Fruit fly (Drosophila melanogaster) whole organism, embryonic: ENCODE data around the gene Pex2.

Experiments
- Blimp-1 ChIP-seq: fragments of 200-800 bp; sonication (Bioruptor generic); optimal IDR thresholded peaks from 3 replicates; lab custom pipeline; 2018; ENCODE audit warnings: missing biosample characterization, missing genetic modification characterization, mild to moderate bottlenecking, moderate library complexity, missing genetic modification reagents
- Bteb2 ChIP-seq: fragments of 200-800 bp; sonication (Bioruptor generic); optimal IDR thresholded peaks from 2 replicates; lab custom pipeline; 2016; ENCODE audit warnings: missing biosample characterization, missing genetic modification characterization
- CG10431 ChIP-seq: fragments of 200-800 bp; sonication (Bioruptor generic); optimal IDR thresholded peaks from 3 replicates; lab custom pipeline; 2018; ENCODE audit warnings: missing biosample characterization, mild to moderate bottlenecking, missing genetic modification characterization
- CG11085 ChIP-seq: fragments of 200-800 bp; sonication (Bioruptor generic); IDR thresholded peaks from 2 replicates; pipeline ENCODE4 v1.3.6; 2022; ENCODE audit warnings: missing biosample characterization, missing genetic modification characterization
- CG11093 ChIP-seq: fragments of 200-800 bp; sonication (Bioruptor generic); IDR thresholded peaks from 3 replicates; pipeline ENCODE4 v1.3.6; 2022; ENCODE audit warnings: missing biosample characterization, missing genetic modification characterization
- CG13123 ChIP-seq: fragments of 200-800 bp; sonication (Bioruptor generic); optimal IDR thresholded peaks from 2 replicates; lab custom pipeline; 2016; ENCODE audit warnings: missing biosample characterization, missing genetic modification characterization
- CG16815 ChIP-seq: fragments of 200-800 bp; sonication (Bioruptor generic); optimal IDR thresholded peaks from 3 replicates; lab custom pipeline; 2017; ENCODE audit warnings: missing biosample characterization, mild to moderate bottlenecking, missing genetic modification characterization
- CG17385 ChIP-seq: fragments of 200-800 bp; sonication (Bioruptor generic); optimal IDR thresholded peaks from 3 replicates; lab custom pipeline; 2018; ENCODE audit warnings: missing biosample characterization, mild to moderate bottlenecking, missing genetic modification characterization
- CG18764 ChIP-seq: fragments of 200-800 bp; sonication (Bioruptor generic); optimal IDR thresholded peaks from 3 replicates; lab custom pipeline; 2016; ENCODE audit warnings: missing biosample characterization, missing genetic modification characterization
- CG2199 ChIP-seq: fragments of 200-800 bp; sonication (Bioruptor generic); IDR thresholded peaks from 3 replicates; pipeline ENCODE4 v1.3.6; 2022; ENCODE audit warnings: missing biosample characterization, missing genetic modification characterization
- CG2678 ChIP-seq: fragments of 200-800 bp; sonication (Bioruptor generic); optimal IDR thresholded peaks from 3 replicates; lab custom pipeline; 2019; ENCODE audit warnings: missing biosample characterization, mild to moderate bottlenecking, missing genetic modification characterization, moderate library complexity
- CG2712 ChIP-seq: fragments of 200-800 bp; optimal IDR thresholded peaks from 3 replicates; lab custom pipeline; 2019; ENCODE audit warnings: missing biosample characterization, mild to moderate bottlenecking, missing genetic modification characterization, moderate library complexity
- CG2875 ChIP-seq: fragments of 200-800 bp; sonication (Bioruptor generic); optimal IDR thresholded peaks from 2 replicates; lab custom pipeline; 2017; ENCODE audit warnings: missing biosample characterization, mild to moderate bottlenecking, missing genetic modification characterization, missing genetic modification reagents
- CG31365 ChIP-seq: fragments of 200-800 bp; sonication (Bioruptor generic); optimal IDR thresholded peaks from 2 replicates; lab custom pipeline; 2018; ENCODE audit warnings: missing biosample characterization, mild to moderate bottlenecking, missing genetic modification characterization
- CG4328 ChIP-seq: fragments of 200-800 bp; sonication (Bioruptor generic); optimal IDR thresholded peaks from 3 replicates; lab custom pipeline; 2017; ENCODE audit warnings: missing biosample characterization, missing genetic modification reagents, missing genetic modification characterization
- CG6272 ChIP-seq: fragments of 200-800 bp; sonication (Bioruptor generic); IDR thresholded peaks from 2 replicates; pipeline ENCODE4 v1.3.6; 2022; ENCODE audit warnings: missing biosample characterization, missing genetic modification characterization
- CG8089 ChIP-seq: fragments of 200-800 bp; sonication (Bioruptor generic); optimal IDR thresholded peaks from 3 replicates; lab custom pipeline; 2016; ENCODE audit warnings: missing biosample characterization, missing genetic modification characterization
- CG8359 ChIP-seq: fragments of 200-800 bp; sonication (Bioruptor generic); optimal IDR thresholded peaks from 2 replicates; lab custom pipeline; 2017; ENCODE audit warnings: missing biosample characterization, mild to moderate bottlenecking, missing genetic modification characterization, borderline replicate concordance
- CG8924 ChIP-seq: fragments of 200-800 bp; optimal IDR thresholded peaks from 3 replicates; lab custom pipeline; 2019; ENCODE audit warnings: missing biosample characterization, mild to moderate bottlenecking, missing genetic modification characterization, moderate library complexity
- CG9797 ChIP-seq: fragments of 200-800 bp; sonication (Bioruptor generic); optimal IDR thresholded peaks from 3 replicates; lab custom pipeline; 2018; ENCODE audit warnings: missing biosample characterization, mild to moderate bottlenecking, missing genetic modification characterization
- Chrac-16 ChIP-seq: fragments of 200-800 bp; sonication (Bioruptor generic); optimal IDR thresholded peaks from 3 replicates; lab custom pipeline; 2016; ENCODE audit warnings: missing biosample characterization, missing genetic modification characterization
- CrebB ChIP-seq: fragments of 200-800 bp; sonication (Bioruptor generic); optimal IDR thresholded peaks from 3 replicates; lab custom pipeline; 2018; ENCODE audit warnings: missing biosample characterization, mild to moderate bottlenecking, missing genetic modification characterization
- Dad ChIP-seq: fragments of 200-800 bp; sonication (Bioruptor generic); optimal IDR thresholded peaks from 3 replicates; lab custom pipeline; 2016; ENCODE audit warnings: missing biosample characterization, missing genetic modification characterization
- Dbx ChIP-seq: fragments of 200-800 bp; sonication (Bioruptor generic); IDR thresholded peaks from 3 replicates; pipeline ENCODE4 v1.3.6; 2022; ENCODE audit warnings: missing biosample characterization, missing genetic modification characterization
- Dip2 ChIP-seq: fragments of 200-800 bp; sonication (Bioruptor generic); IDR thresholded peaks from 2 replicates; pipeline ENCODE4 v1.3.6; 2022; ENCODE audit warnings: missing biosample characterization, missing genetic modification characterization
- Drgx ChIP-seq: fragments of 200-800 bp; sonication (Bioruptor generic); IDR thresholded peaks from 2 replicates; pipeline ENCODE4 v1.3.6; 2022; ENCODE audit warnings: missing biosample characterization, missing genetic modification characterization
- E2f1 ChIP-seq: fragments of 200-800 bp; sonication (Bioruptor generic); IDR thresholded peaks from 2 replicates; pipeline ENCODE4 v1.3.6; 2022; ENCODE audit warnings: missing biosample characterization, missing genetic modification characterization
- Gug ChIP-seq: fragments of 200-800 bp; sonication (Bioruptor generic); IDR thresholded peaks from 4 replicates; pipeline ENCODE4 v1.3.6; 2022; ENCODE audit warnings: missing biosample characterization, missing genetic modification characterization
- H15 ChIP-seq: fragments of 200-800 bp; sonication (Bioruptor generic); IDR thresholded peaks from 3 replicates; pipeline ENCODE4 v1.3.6; 2022; ENCODE audit warnings: missing biosample characterization, missing genetic modification characterization
- Hr78 ChIP-seq, 2 experiments: fragments of 200-800 bp in 1 of 2; fragments of >200 bp in 1 of 2; sonication (Bioruptor generic) in 1 of 2; optimal IDR thresholded peaks; 2 replicates each; lab custom pipeline; 2017 to 2019; ENCODE audit warnings: missing biosample characterization in 2 of 2, missing genetic modification characterization in 2 of 2, mild to moderate bottlenecking in 1 of 2, moderate library complexity in 1 of 2
- Mad ChIP-seq: fragments of 200-800 bp; sonication (Bioruptor generic); optimal IDR thresholded peaks from 2 replicates; lab custom pipeline; 2016; ENCODE audit warnings: missing biosample characterization, missing genetic modification characterization
- Mrtf ChIP-seq: fragments of 200-800 bp; sonication (Bioruptor generic); IDR thresholded peaks from 3 replicates; pipeline ENCODE4 v1.3.6; 2022; ENCODE audit warnings: missing biosample characterization, missing genetic modification characterization
- Ptx1 ChIP-seq: fragments of 200-800 bp; sonication (Bioruptor generic); IDR thresholded peaks from 2 replicates; pipeline ENCODE4 v1.3.6; 2022; ENCODE audit warnings: missing biosample characterization, missing genetic modification characterization
- Rfx ChIP-seq: fragments of 200-800 bp; sonication (Bioruptor generic); IDR thresholded peaks from 2 replicates; pipeline ENCODE4 v1.3.6; 2022; ENCODE audit warnings: missing biosample characterization, missing genetic modification characterization
- Sin3A ChIP-seq: fragments of >200 bp; optimal IDR thresholded peaks from 2 replicates; lab custom pipeline; 2018
- Usf ChIP-seq: fragments of 200-800 bp; sonication (Bioruptor generic); optimal IDR thresholded peaks from 2 replicates; lab custom pipeline; 2017; ENCODE audit warnings: missing genotype, missing biosample characterization, missing genetic modification characterization
- Vsx1 ChIP-seq: fragments of 200-800 bp; sonication (Bioruptor generic); optimal IDR thresholded peaks from 2 replicates; lab custom pipeline; 2017; ENCODE audit warnings: missing biosample characterization, mild to moderate bottlenecking, missing genetic modification characterization, missing genetic modification reagents
- ash1 ChIP-seq: fragments of 200-800 bp; sonication (Bioruptor generic); optimal IDR thresholded peaks from 2 replicates; lab custom pipeline; 2018; ENCODE audit warnings: missing biosample characterization, mild to moderate bottlenecking, missing genetic modification characterization
- corto ChIP-seq: fragments of 200-800 bp; sonication (Bioruptor generic); optimal IDR thresholded peaks from 2 replicates; lab custom pipeline; 2016; ENCODE audit warnings: missing biosample characterization, mild to moderate bottlenecking, missing genetic modification characterization, moderate library complexity
- da ChIP-seq: fragments of 200-800 bp; sonication (Bioruptor generic); optimal IDR thresholded peaks from 2 replicates; lab custom pipeline; 2016; ENCODE audit warnings: missing biosample characterization, missing genetic modification characterization
- emc ChIP-seq: fragments of 200-800 bp; sonication (Bioruptor generic); optimal IDR thresholded peaks from 2 replicates; lab custom pipeline; 2016; ENCODE audit warnings: missing biosample characterization, missing genetic modification characterization
- eve ChIP-seq, 2 experiments: fragments of >200 bp; optimal IDR thresholded peaks; 2 replicates each; lab custom pipeline; 2017; ENCODE audit warnings: missing biosample characterization in 2 of 2, missing genetic modification characterization in 2 of 2
- jigr1 ChIP-seq: fragments of 200-800 bp; sonication (Bioruptor generic); IDR thresholded peaks from 3 replicates; pipeline ENCODE4 v1.3.6; 2022; ENCODE audit warnings: missing biosample characterization, missing genetic modification characterization
- mam ChIP-seq: fragments of 200-800 bp; sonication (Bioruptor generic); optimal IDR thresholded peaks from 3 replicates; lab custom pipeline; 2016; ENCODE audit warnings: missing biosample characterization, missing genetic modification characterization
- pan ChIP-seq, 4 experiments: fragments of >200 bp in 3 of 4; fragments of 200-800 bp in 1 of 4; sonication (Bioruptor generic) in 1 of 4; optimal IDR thresholded peaks in 3 of 4; IDR thresholded peaks in 1 of 4; 2 replicates each; pipeline versions ENCODE4 v1.3.6 to Lab custom; 2017 to 2022; ENCODE audit warnings: missing biosample characterization in 2 of 4, missing genetic modification characterization in 2 of 4, mixed read lengths in 1 of 4
- pum ChIP-seq: fragments of 200-800 bp; sonication (Bioruptor generic); optimal IDR thresholded peaks from 2 replicates; lab custom pipeline; 2016; ENCODE audit warnings: missing biosample characterization, missing genetic modification characterization
- slbo ChIP-seq: fragments of 200-800 bp; sonication (Bioruptor generic); IDR thresholded peaks from 2 replicates; pipeline ENCODE4 v1.3.6; 2022; ENCODE audit warnings: missing biosample characterization, missing genetic modification characterization
- stc ChIP-seq: fragments of 200-800 bp; sonication (Bioruptor generic); IDR thresholded peaks from 2 replicates; pipeline ENCODE4 v1.3.6; 2022; ENCODE audit warnings: missing biosample characterization, missing genetic modification characterization
- z ChIP-seq: fragments of 200-800 bp; sonication (Bioruptor generic); IDR thresholded peaks from 3 replicates; pipeline ENCODE4 v1.3.6; 2022; ENCODE audit warnings: missing biosample characterization, missing genetic modification characterization

The Pex2 gene

DNA sequence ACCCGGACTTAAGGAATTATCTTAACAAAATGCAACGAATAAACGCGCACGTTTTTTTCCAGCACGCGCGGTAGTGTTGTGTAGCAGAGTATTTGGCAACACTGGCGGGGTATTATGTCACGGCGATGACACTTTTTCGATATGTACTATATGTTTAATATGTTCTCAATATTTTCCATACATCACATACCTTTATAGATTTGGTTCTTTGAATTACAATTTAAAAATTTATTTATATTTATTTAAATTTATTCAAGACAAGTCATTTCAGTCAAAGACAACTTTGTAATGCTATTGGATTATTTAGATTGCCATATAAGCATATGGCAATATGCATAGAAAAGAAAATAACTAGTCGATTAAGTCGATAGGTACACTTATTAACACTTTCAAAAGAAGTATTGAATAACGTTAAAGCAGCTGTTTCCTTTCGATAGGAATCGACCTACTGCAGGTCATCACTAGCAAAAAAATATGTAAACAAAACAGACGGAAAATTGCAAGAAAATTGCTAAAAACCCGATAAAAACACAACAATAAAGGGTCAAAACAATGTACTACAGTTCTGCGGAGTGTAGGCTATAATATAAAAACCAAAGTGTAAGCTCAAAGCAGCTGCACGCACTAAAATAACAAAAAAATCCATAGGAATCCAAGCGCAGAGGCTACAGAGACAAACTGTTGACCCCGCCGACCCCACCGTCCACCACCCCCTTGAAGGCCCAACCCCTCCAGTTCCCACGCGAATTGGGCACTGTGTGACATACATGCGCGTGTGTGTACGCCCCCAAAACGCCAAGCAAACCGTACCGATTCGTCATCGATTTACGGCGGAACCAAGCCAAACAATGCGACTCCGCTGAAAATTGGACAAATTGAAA is 7.5 kb downstream of the Pex2 start, which contains the start of the genes CG7182 and GAPcenA (continued):
- peak; percentile 73 for TF ChIP-seq mam (GFP tag; lab: Kevin White, UChicago)
- TF ChIP-seq CG8924 (tag; lab: Kevin White, UChicago): peak; percentile 81
- peak; percentile 10 for TF ChIP-seq CG13123 (GFP tag; lab: Kevin White, UChicago)
- TF ChIP-seq da (GFP tag; lab: Kevin White, UChicago): no peak
- no peak for TF ChIP-seq stc (GFP tag; lab: Robert Waterston, UW)
- peak; percentile 46; the same call in 1 of the 3 replicates for TF ChIP-seq Dbx (GFP tag; lab: Robert Waterston, UW)
- TF ChIP-seq Mad (GFP tag; lab: Kevin White, UChicago): no peak
- peak; percentile 26; the same call in 1 of the 2 replicates for TF ChIP-seq CG6272 (GFP tag; lab: Robert Waterston, UW)
- TF ChIP-seq CG17385 (GFP tag; lab: Kevin White, UChicago): peak; percentile 63
- no peak for TF ChIP-seq CG2875 (GFP tag; lab: Kevin White, UChicago)
- no peak for TF ChIP-seq ash1 (GFP tag; lab: Kevin White, UChicago)
- TF ChIP-seq Usf: peak; percentile 27
- TF ChIP-seq CG16815 (GFP tag; lab: Kevin White, UChicago): peak; percentile 35
- TF ChIP-seq CrebB (tag; lab: Kevin White, UChicago): no peak
- no peak for TF ChIP-seq CG31365 (tag; lab: Kevin White, UChicago)
- no peak for TF ChIP-seq corto (GFP tag; lab: Kevin White, UChicago)
- peak; percentile 21 for TF ChIP-seq CG9797 (GFP tag; lab: Kevin White, UChicago)
- TF ChIP-seq Drgx: no peak
- TF ChIP-seq slbo: peak; percentile 70
- no peak for TF ChIP-seq CG8359 (GFP tag; lab: Kevin White, UChicago)
- peak; percentile 3 for TF ChIP-seq Vsx1 (GFP tag; lab: Kevin White, UChicago)
- TF ChIP-seq H15 (GFP tag; lab: Robert Waterston, UW): 0 out of 3 replicates have a peak, but pooled peaks have one; percentile 27
- peak; percentile 4 for TF ChIP-seq pum (GFP tag; lab: Kevin White, UChicago)
- TF ChIP-seq Sin3A: no peak
- peak; percentile 63 for TF ChIP-seq Chrac-16 (GFP tag; lab: Kevin White, UChicago)
- TF ChIP-seq CG2712 (tag; lab: Kevin White, UChicago): peak; percentile 82
- TF ChIP-seq z: no peak
- TF ChIP-seq Bteb2 (GFP tag; lab: Kevin White, UChicago): peak; percentile 6
- TF ChIP-seq CG2199: no peak
- TF ChIP-seq CG18764 (GFP tag; lab: Kevin White, UChicago): peak; percentile 42
- peak; percentile 64 for TF ChIP-seq Rfx (GFP tag; lab: Robert Waterston, UW)
- no peak for TF ChIP-seq Mrtf
- TF ChIP-seq E2f1: peak; percentile 63
- peak; percentile 82 for TF ChIP-seq CG2678 (tag; lab: Kevin White, UChicago)
- peak; percentile 41 for TF ChIP-seq CG11085 (GFP tag; lab: Robert Waterston, UW)
- TF ChIP-seq emc (GFP tag; lab: Kevin White, UChicago): no peak
- TF ChIP-seq Gug (GFP tag; lab: Robert Waterston, UW): peak; percentile 24; the same call in 1 of the 4 replicates
- TF ChIP-seq pan (optimal IDR thresholded peaks at IDR 0.05; lab: Kevin White, UChicago): no peak
- TF ChIP-seq pan (GFP tag; optimal IDR thresholded peaks at IDR 0.05 in 1 of 2, IDR thresholded peaks at IDR 0.05 in 1 of 2): peak in 1 of 2 experiments; percentile 45
- peak; percentile 59 for TF ChIP-seq Blimp-1
- TF ChIP-seq Hr78 (GFP tag; optimal IDR thresholded peaks at IDR 0.05; lab: Kevin White, UChicago): peak; percentile 5 to 100
- no peak for TF ChIP-seq CG11093 (GFP tag; lab: Robert Waterston, UW)
- no peak for TF ChIP-seq Dad (GFP tag; lab: Kevin White, UChicago)
- no peak for TF ChIP-seq jigr1 (GFP tag; lab: Robert Waterston, UW)
- peak; percentile 67 for TF ChIP-seq Ptx1
- TF ChIP-seq CG8089 (GFP tag; lab: Kevin White, UChicago): no peak
- no peak for TF ChIP-seq eve (GFP tag; optimal IDR thresholded peaks at IDR 0.05; lab: Kevin White, UChicago)
- peak; percentile 49 for TF ChIP-seq CG4328 (GFP tag; lab: Kevin White, UChicago)
- TF ChIP-seq Dip2 (GFP tag; lab: Robert Waterston, UW): no peak
- TF ChIP-seq CG10431 (GFP tag; lab: Kevin White, UChicago): peak; percentile 45
